Fruit fly (Drosophila melanogaster) S2 (cell line): ENCODE results near the gene CG14907.

Experiments used
- CG8478 ChIP-seq: fragments of >200 bp; optimal IDR thresholded peaks from 2 replicates; lab custom pipeline; 2018
- CTCF ChIP-seq, 2 experiments: fragments of >200 bp; optimal IDR thresholded peaks; 2 replicates each; lab custom pipeline; 2018

- no peak for TF ChIP-seq CG8478 (lab: Kevin White, UChicago)
- no peak for TF ChIP-seq CTCF (optimal IDR thresholded peaks at IDR 0.05; lab: Kevin White, UChicago)
Observed at dm6 chr3R:16632698-16633097, 19.4 kb downstream of the CG14907 start.
